Worm (Caenorhabditis elegans): ENCODE results near the gene die-1.
"Not testable (repeated sequence)": the region's sequence is repeated elsewhere in the genome, so short reads cannot be mapped to it uniquely, and the experiment has no call there.

DNA sequence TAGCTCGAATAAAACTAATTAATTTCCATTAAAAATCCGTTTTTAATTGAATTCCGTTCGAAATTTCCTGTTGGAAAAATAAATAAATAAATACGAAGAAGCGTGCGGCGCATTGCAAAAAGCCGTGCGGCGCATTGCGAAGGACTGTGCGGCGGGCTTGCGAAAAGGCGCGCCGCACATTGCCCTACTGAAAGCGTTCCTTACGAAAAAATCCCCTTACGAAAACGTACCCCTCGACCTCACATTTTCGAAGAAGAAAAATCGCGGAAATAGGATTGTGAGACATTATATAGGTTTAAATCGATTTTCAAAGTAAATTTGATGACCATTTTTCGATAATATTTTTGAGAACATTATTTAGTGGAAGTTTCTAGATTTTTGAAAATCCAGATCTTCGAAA lies 32.9 kb downstream of the die-1 start:
- TF ChIP-seq nhr-76 (tag; optimal IDR thresholded peaks at IDR 0.05); pqm-1 (tag; optimal IDR thresholded peaks at IDR 0.05); ceh-82 (tag; optimal IDR thresholded peaks at IDR 0.05); unc-62 (GFP tag; optimal IDR thresholded peaks at IDR 0.05); ama-1 (optimal IDR thresholded peaks at IDR 0.05); snpc-4 (tag; optimal IDR thresholded peaks at IDR 0.05); tlp-1 (tag; optimal IDR thresholded peaks at IDR 0.05); ztf-11 (tag; optimal IDR thresholded peaks at IDR 0.05); zag-1 (tag; optimal IDR thresholded peaks at IDR 0.05); sptf-1 (tag; optimal IDR thresholded peaks at IDR 0.05): not testable (repeated sequence)

All from whole organism, L1 larva.